Worm (Caenorhabditis elegans): ENCODE results near the gene obr-1.

The obr-1 gene

ce11 chrIII:11286069-11286468 lies 15.4 kb upstream of the obr-1 start (continued):
- TF ChIP-seq ceh-34 (tag; optimal IDR thresholded peaks at IDR 0.05) (no peak), C08G9.2 (tag; optimal IDR thresholded peaks at IDR 0.05) (peak; percentile 84), lin-11 (tag; optimal IDR thresholded peaks at IDR 0.05) (no peak), T23F11.4 (GFP tag; optimal IDR thresholded peaks at IDR 0.05) (no peak), ceh-19 (GFP tag; optimal IDR thresholded peaks at IDR 0.05) (no peak), pax-1 (tag; optimal IDR thresholded peaks at IDR 0.05) (no peak), lim-6 (tag; optimal IDR thresholded peaks at IDR 0.05) (no peak), sox-2 (GFP tag; IDR thresholded peaks at IDR 0.05) (no peak), zip-5 (tag; optimal IDR thresholded peaks at IDR 0.05) (peak; percentile 51), mec-3 (tag; optimal IDR thresholded peaks at IDR 0.05; ENCODE audit: borderline replicate concordance) (peak; percentile 68), ceh-14 (tag; optimal IDR thresholded peaks at IDR 0.05) (peak; percentile 43), ztf-16 (tag; optimal IDR thresholded peaks at IDR 0.05) (no peak), ceh-18 (tag; optimal IDR thresholded peaks at IDR 0.05) (no peak), ceh-24 (tag; optimal IDR thresholded peaks at IDR 0.05) (no peak), ets-4 (tag; optimal IDR thresholded peaks at IDR 0.05) (peak; percentile 67), rnt-1 (tag; optimal IDR thresholded peaks at IDR 0.05) (no peak), Y22D7AL.16 (tag; optimal IDR thresholded peaks at IDR 0.05) (no peak), dve-1 (tag; optimal IDR thresholded peaks at IDR 0.05) (no peak), dmd-4 (tag; optimal IDR thresholded peaks at IDR 0.05; ENCODE audit: borderline replicate concordance) (no peak), ahr-1 (tag; optimal IDR thresholded peaks at IDR 0.05) (no peak), ceh-30 (tag; optimal IDR thresholded peaks at IDR 0.05) (no peak), hlh-15 (tag; optimal IDR thresholded peaks at IDR 0.05) (no peak), syd-9 (tag; optimal IDR thresholded peaks at IDR 0.05) (no peak), unc-3 (GFP tag; conservative IDR thresholded peaks at IDR 0.05) (no peak), unc-3 (tag; optimal IDR thresholded peaks at IDR 0.05) (no peak), nfya-1 (tag; optimal IDR thresholded peaks at IDR 0.05) (no peak), tbx-7 (tag; optimal IDR thresholded peaks at IDR 0.05) (peak; percentile 61), pag-3 (tag; optimal IDR thresholded peaks at IDR 0.05; ENCODE audit: borderline replicate concordance) (no peak), pha-2 (tag; optimal IDR thresholded peaks at IDR 0.05) (no peak), elt-4 (tag; optimal IDR thresholded peaks at IDR 0.05) (no peak), npax-4 (tag; optimal IDR thresholded peaks at IDR 0.05) (no peak), elt-2 (tag; optimal IDR thresholded peaks at IDR 0.05) (peak; percentile 11), hlh-6 (tag; optimal IDR thresholded peaks at IDR 0.05) (no peak)

- TF ChIP-seq unc-3 (GFP tag; conservative IDR thresholded peaks at IDR 0.05) (no peak), unc-3 (tag; optimal IDR thresholded peaks at IDR 0.05) (no peak), ets-4 (tag; optimal IDR thresholded peaks at IDR 0.05) (no peak), npax-4 (tag; optimal IDR thresholded peaks at IDR 0.05) (no peak), hlh-8 (tag; optimal IDR thresholded peaks at IDR 0.05) (no peak), lim-6 (tag; optimal IDR thresholded peaks at IDR 0.05) (no peak), ref-2 (tag; optimal IDR thresholded peaks at IDR 0.05) (no peak), fkh-10 (GFP tag; optimal IDR thresholded peaks at IDR 0.05) (no peak), hlh-30 (tag; optimal IDR thresholded peaks at IDR 0.05; ENCODE audit: insufficient read depth) (no peak), pha-4 (tag; optimal IDR thresholded peaks at IDR 0.05) (no peak), nhr-11 (tag; optimal IDR thresholded peaks at IDR 0.05) (no peak), tbx-7 (tag; optimal IDR thresholded peaks at IDR 0.05) (no peak), dve-1 (tag; optimal IDR thresholded peaks at IDR 0.05) (no peak), pros-1 (tag; optimal IDR thresholded peaks at IDR 0.05) (no peak), dmd-4 (tag; optimal IDR thresholded peaks at IDR 0.05; ENCODE audit: borderline replicate concordance) (no peak), zip-5 (tag; optimal IDR thresholded peaks at IDR 0.05) (no peak), fkh-6 (tag; optimal IDR thresholded peaks at IDR 0.05) (no peak), Y22D7AL.16 (tag; optimal IDR thresholded peaks at IDR 0.05) (no peak)
These were observed 13.0 kb upstream of the obr-1 start for ce11 chrIII:11283648-11284047.

- TF ChIP-seq ceh-48 (tag; optimal IDR thresholded peaks at IDR 0.05) (peak; percentile 42), unc-42 (tag; optimal IDR thresholded peaks at IDR 0.05) (no peak)
These were observed 9.3 kb upstream of the obr-1 start for ce11 chrIII:11279954-11280353.
